Worm (Caenorhabditis elegans) whole organism, mixed stage, embryonic: ENCODE results near the gene sipa-1.

Experiments used
- bed-3 ChIP-seq: fragments of 200-800 bp; sonication (Bioruptor generic); optimal IDR thresholded peaks from 3 replicates; lab custom pipeline; 2018; ENCODE audit warnings: mild to moderate bottlenecking, missing genetic modification characterization, moderate library complexity, missing compliant biosample characterization
- blmp-1 ChIP-seq: fragments of 150-350 bp; optimal IDR thresholded peaks from 2 replicates; lab custom pipeline; 2014; ENCODE audit warnings: missing biosample characterization, missing genetic modification characterization
- ceh-83 ChIP-seq: fragments of 200-800 bp; sonication (Bioruptor generic); optimal IDR thresholded peaks from 2 replicates; lab custom pipeline; 2018; ENCODE audit warnings: mild to moderate bottlenecking, missing genetic modification characterization, missing compliant biosample characterization
- ces-1 ChIP-seq: fragments of 150-350 bp; optimal IDR thresholded peaks from 2 replicates; lab custom pipeline; 2014; ENCODE audit warnings: missing biosample characterization, missing genetic modification reagents, missing genetic modification characterization
- cnd-1 ChIP-seq: fragments of 200-800 bp; sonication (Bioruptor generic); optimal IDR thresholded peaks from 2 replicates; lab custom pipeline; 2018; ENCODE audit warnings: mild to moderate bottlenecking, missing genetic modification characterization, missing compliant biosample characterization
- mab-5 ChIP-seq: fragments of 150-350 bp; optimal IDR thresholded peaks from 2 replicates; lab custom pipeline; 2014; ENCODE audit warnings: missing biosample characterization, missing genetic modification characterization
- nhr-28 ChIP-seq: fragments of 150-350 bp; optimal IDR thresholded peaks from 2 replicates; lab custom pipeline; 2014; ENCODE audit warnings: missing biosample characterization, missing genetic modification characterization
- pha-4 ChIP-seq: fragments of 150-350 bp; optimal IDR thresholded peaks from 2 replicates; lab custom pipeline; 2018; ENCODE audit warnings: missing biosample characterization, missing genetic modification reagents, missing genetic modification characterization
- zip-8 ChIP-seq: fragments of 150-350 bp; optimal IDR thresholded peaks from 2 replicates; lab custom pipeline; 2014; ENCODE audit warnings: missing biosample characterization, missing genetic modification characterization
- ztf-11 ChIP-seq: fragments of 150-350 bp; optimal IDR thresholded peaks from 2 replicates; lab custom pipeline; 2014; ENCODE audit warnings: missing biosample characterization, missing genetic modification characterization

- no peak for TF ChIP-seq nhr-28
- TF ChIP-seq zip-8 (tag; lab: Kevin White, UChicago): no peak
- no peak for TF ChIP-seq pha-4 (tag; lab: Kevin White, UChicago)
- TF ChIP-seq mab-5 (tag; lab: Kevin White, UChicago): no peak
- TF ChIP-seq ces-1: no peak
- no peak for TF ChIP-seq ceh-83
- TF ChIP-seq cnd-1 (tag; lab: Kevin White, UChicago): no peak
- no peak for TF ChIP-seq ztf-11
- no peak for TF ChIP-seq blmp-1
- TF ChIP-seq bed-3: no peak
Observed at ce11 chrV:11672497-11672896, 35.4 kb upstream of the sipa-1 start, which contains the start of gene lgc-44.
